Worm (Caenorhabditis elegans): Measurements from ENCODE around the gene gcy-22.

DNA sequence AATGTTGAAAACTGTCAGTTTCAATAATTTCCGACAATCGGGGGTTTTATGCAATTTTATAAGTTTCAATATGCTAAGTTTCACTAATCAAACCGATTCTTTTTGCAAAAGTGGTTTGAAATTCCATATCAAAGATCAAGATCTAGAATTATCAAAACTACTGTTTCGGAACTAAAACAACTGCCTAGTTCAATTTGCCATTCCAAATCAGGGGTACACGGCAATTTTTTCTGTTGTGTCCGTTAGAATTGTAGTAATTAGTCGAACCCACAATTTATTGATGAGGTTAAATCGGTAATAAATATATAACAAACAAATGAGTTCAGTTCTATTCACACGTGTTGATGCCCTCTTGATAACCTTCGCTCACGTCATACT lies 39.0 kb downstream of the gcy-22 start:
- TF ChIP-seq zag-1 (tag; optimal IDR thresholded peaks at IDR 0.05) = no peak
- no peak for TF ChIP-seq ceh-82 (tag; optimal IDR thresholded peaks at IDR 0.05)
- TF ChIP-seq ama-1 (optimal IDR thresholded peaks at IDR 0.05) = no peak
- TF ChIP-seq lin-39 (tag; optimal IDR thresholded peaks at IDR 0.05) = no peak
- TF ChIP-seq snpc-4 (tag; optimal IDR thresholded peaks at IDR 0.05) = no peak
- no peak for TF ChIP-seq aly-2 (tag; optimal IDR thresholded peaks at IDR 0.05)
- no peak for TF ChIP-seq mab-5 (tag; optimal IDR thresholded peaks at IDR 0.05)
- TF ChIP-seq mdl-1 (tag; optimal IDR thresholded peaks at IDR 0.05) = no peak
- TF ChIP-seq elt-3 (tag; optimal IDR thresholded peaks at IDR 0.05) = no peak
- TF ChIP-seq elt-1 (tag; optimal IDR thresholded peaks at IDR 0.05) = no peak
- TF ChIP-seq unc-39 (tag; optimal IDR thresholded peaks at IDR 0.05) = no peak

Measured in whole organism, L2 larva.